Fruit fly (Drosophila melanogaster): Measurements from ENCODE around the gene CG32040.
A peak's percentile ranks its signal among the peaks of the same experiment; 100 is the strongest.

dm6 chr3L:9373374-9374004, 19.7 kb downstream of the CG32040 start:
- TF ChIP-seq CG5204 (GFP tag; optimal IDR thresholded peaks at IDR 0.05) (no peak), CG11617 (GFP tag; optimal IDR thresholded peaks at IDR 0.05) (peak; percentile 73), Mnt (GFP tag; optimal IDR thresholded peaks at IDR 0.05) (peak; percentile 17), cic (GFP tag; optimal IDR thresholded peaks at IDR 0.05) (peak; percentile 23), pad (GFP tag; optimal IDR thresholded peaks at IDR 0.05) (peak; percentile 46), kay (GFP tag; ENCODE audit: borderline replicate concordance) (no peak), tj (GFP tag; optimal IDR thresholded peaks at IDR 0.05) (peak; percentile 35), CG1620 (GFP tag; optimal IDR thresholded peaks at IDR 0.05) (no peak)

Measured in whole organism, adult.